Worm (Caenorhabditis elegans): ENCODE data around the gene egl-27.
A peak's percentile ranks its signal among the peaks of the same experiment; 100 is the strongest.

egl-27 gene

ce11 chrII:6838270-6838878 lies 3.6 kb downstream of the egl-27 start:
- TF ChIP-seq hmg-4 (GFP tag; optimal IDR thresholded peaks at IDR 0.05) (peak; percentile 19), ets-7 (tag; optimal IDR thresholded peaks at IDR 0.05) (no peak)

- peak; percentile 40 for TF ChIP-seq ceh-36 (tag; optimal IDR thresholded peaks at IDR 0.05)
- no peak for TF ChIP-seq flt-1 (GFP tag; IDR thresholded peaks at IDR 0.05)
These were observed 4.2 kb downstream of the egl-27 start for ce11 chrII:6838977-6839376.

ce11 chrII:6840663-6841062 lies 5.9 kb downstream of the egl-27 start:
- no peak for TF ChIP-seq hnd-1 (tag; optimal IDR thresholded peaks at IDR 0.05)
- TF ChIP-seq B0310.2 (tag; optimal IDR thresholded peaks at IDR 0.05): no peak
- no peak for TF ChIP-seq aly-1 (tag; optimal IDR thresholded peaks at IDR 0.05)
- TF ChIP-seq pes-1 (GFP tag; IDR thresholded peaks at IDR 0.05): no peak
- TF ChIP-seq tbx-37 (GFP tag; conservative IDR thresholded peaks at IDR 0.05): no peak
- no peak for TF ChIP-seq ceh-13 (GFP tag; optimal IDR thresholded peaks at IDR 0.05)

- TF ChIP-seq ets-7 (tag; optimal IDR thresholded peaks at IDR 0.05): no peak
These were observed 6.3 kb downstream of the egl-27 start for ce11 chrII:6841102-6841501.

- TF ChIP-seq hmg-4 (GFP tag; optimal IDR thresholded peaks at IDR 0.05) (no peak), ceh-36 (tag; optimal IDR thresholded peaks at IDR 0.05) (peak; percentile 6)
These were observed 7.2 kb downstream of the egl-27 start for ce11 chrII:6842009-6842408.

- TF ChIP-seq hmg-4 (GFP tag; optimal IDR thresholded peaks at IDR 0.05) (peak; percentile 14), flt-1 (GFP tag; IDR thresholded peaks at IDR 0.05) (no peak)
These were observed 7.9 kb downstream of the egl-27 start for ce11 chrII:6842651-6843118.

- TF ChIP-seq pes-1 (GFP tag; IDR thresholded peaks at IDR 0.05): no peak
- peak; percentile 30 for TF ChIP-seq ama-1 (optimal IDR thresholded peaks at IDR 0.05)
These were observed 8.4 kb downstream of the egl-27 start for ce11 chrII:6843211-6843610.

- TF ChIP-seq B0310.2 (tag; optimal IDR thresholded peaks at IDR 0.05) (peak; percentile 17), scrt-1 (GFP tag; IDR thresholded peaks at IDR 0.05) (no peak), hmbx-1 (tag; optimal IDR thresholded peaks at IDR 0.05) (no peak), pes-1 (GFP tag; IDR thresholded peaks at IDR 0.05) (peak; percentile 56; the same call in 1 of the 2 replicates)
These were observed 8.9 kb downstream of the egl-27 start for ce11 chrII:6843680-6844079.

ce11 chrII:6844227-6845005 lies 9.6 kb downstream of the egl-27 start:
- TF ChIP-seq ceh-36 (tag; optimal IDR thresholded peaks at IDR 0.05): peak; percentile 89
- no peak for TF ChIP-seq sea-1 (GFP tag; conservative IDR thresholded peaks at IDR 0.05)
- TF ChIP-seq ets-7 (tag; optimal IDR thresholded peaks at IDR 0.05): peak; percentile 71

- TF ChIP-seq hnd-1 (tag; optimal IDR thresholded peaks at IDR 0.05) (no peak), pes-1 (GFP tag; IDR thresholded peaks at IDR 0.05) (no peak), ceh-13 (GFP tag; optimal IDR thresholded peaks at IDR 0.05) (no peak), scrt-1 (GFP tag; IDR thresholded peaks at IDR 0.05) (0 out of 2 replicates have a peak, but pooled peaks have one; percentile 8), ets-7 (tag; optimal IDR thresholded peaks at IDR 0.05) (no peak), hmg-4 (GFP tag; optimal IDR thresholded peaks at IDR 0.05) (no peak), aly-1 (tag; optimal IDR thresholded peaks at IDR 0.05) (no peak), ceh-36 (tag; optimal IDR thresholded peaks at IDR 0.05) (no peak)
These were observed 10.2 kb downstream of the egl-27 start for ce11 chrII:6845006-6845459.

ce11 chrII:6846723-6847122 lies 11.9 kb downstream of the egl-27 start:
- TF ChIP-seq sea-1 (GFP tag; conservative IDR thresholded peaks at IDR 0.05): 0 out of 2 replicates have a peak, but pooled peaks have one; percentile 26
- TF ChIP-seq ceh-36 (tag; optimal IDR thresholded peaks at IDR 0.05): peak; percentile 1
- TF ChIP-seq scrt-1 (GFP tag; IDR thresholded peaks at IDR 0.05): no peak
